Worm (Caenorhabditis elegans) whole organism, mixed stage, embryonic: ENCODE results near the gene C49A9.1.

Source experiments
- ceh-83 ChIP-seq: fragments of 200-800 bp; sonication (Bioruptor generic); optimal IDR thresholded peaks from 2 replicates; lab custom pipeline; 2018; ENCODE audit warnings: mild to moderate bottlenecking, missing genetic modification characterization, missing compliant biosample characterization
- elt-1 ChIP-seq: sonication (generic microtip); optimal IDR thresholded peaks from 2 replicates; lab custom pipeline; 2017; ENCODE audit warnings: missing genetic modification characterization, mild to moderate bottlenecking, missing compliant biosample characterization, antibody characterized with exemption, moderate library complexity, borderline replicate concordance; ENCODE audit not compliant: insufficient read depth
- elt-3 ChIP-seq: fragments of 150-350 bp; optimal IDR thresholded peaks from 2 replicates; lab custom pipeline; 2014; ENCODE audit warnings: missing biosample characterization, missing genetic modification characterization
- hlh-1 ChIP-seq: fragments of 150-350 bp; optimal IDR thresholded peaks from 2 replicates; lab custom pipeline; 2014; ENCODE audit warnings: missing biosample characterization, missing genetic modification reagents, missing genetic modification characterization
- lin-13 ChIP-seq: fragments of 150-350 bp; optimal IDR thresholded peaks from 2 replicates; lab custom pipeline; 2014; ENCODE audit warnings: missing biosample characterization, missing genetic modification characterization
- lsy-2 ChIP-seq: fragments of 150-350 bp; optimal IDR thresholded peaks from 2 replicates; lab custom pipeline; 2014; ENCODE audit warnings: missing biosample characterization, missing genetic modification characterization
- mep-1 ChIP-seq: fragments of 150-350 bp; optimal IDR thresholded peaks from 2 replicates; lab custom pipeline; 2017; ENCODE audit warnings: missing biosample characterization, missing genetic modification reagents, missing genetic modification characterization, inconsistent platforms
- nhr-12 ChIP-seq: fragments of 150-350 bp; optimal IDR thresholded peaks from 2 replicates; lab custom pipeline; 2014; ENCODE audit warnings: missing biosample characterization, missing genetic modification characterization
- nhr-28 ChIP-seq: fragments of 150-350 bp; optimal IDR thresholded peaks from 2 replicates; lab custom pipeline; 2014; ENCODE audit warnings: missing biosample characterization, missing genetic modification characterization
- sem-2 ChIP-seq: fragments of 200-800 bp; sonication (Bioruptor generic); optimal IDR thresholded peaks from 2 replicates; lab custom pipeline; 2018; ENCODE audit warnings: mild to moderate bottlenecking, missing genetic modification characterization, missing compliant biosample characterization
- sptf-1 ChIP-seq: sonication (generic microtip); optimal IDR thresholded peaks from 2 replicates; lab custom pipeline; 2017; ENCODE audit warnings: mild to moderate bottlenecking, missing genetic modification characterization, moderate library complexity, missing compliant biosample characterization
- unc-120 ChIP-seq: sonication (generic microtip); optimal IDR thresholded peaks from 2 replicates; lab custom pipeline; 2017; ENCODE audit warnings: missing genetic modification characterization, missing compliant biosample characterization; ENCODE audit not compliant: poor library complexity, severe bottlenecking
- unc-39 ChIP-seq: fragments of 150-350 bp; optimal IDR thresholded peaks from 2 replicates; lab custom pipeline; 2014; ENCODE audit warnings: missing biosample characterization, missing genetic modification characterization
- ztf-11 ChIP-seq: fragments of 150-350 bp; optimal IDR thresholded peaks from 2 replicates; lab custom pipeline; 2014; ENCODE audit warnings: missing biosample characterization, missing genetic modification characterization

ce11 chrIV:6263244-6263643 is 35.3 kb downstream of the C49A9.1 start, which contains the start of gene srv-28:
- no peak for TF ChIP-seq lin-13
- TF ChIP-seq ceh-83 (GFP tag; lab: Kevin White, UChicago): no peak
- no peak for TF ChIP-seq elt-3
- TF ChIP-seq unc-39 (tag; lab: Kevin White, UChicago): no peak
- no peak for TF ChIP-seq unc-120 (tag; lab: Kevin White, UChicago)
- TF ChIP-seq ztf-11 (tag; lab: Kevin White, UChicago): no peak
- no peak for TF ChIP-seq elt-1 (tag; lab: Kevin White, UChicago)
- TF ChIP-seq mep-1 (tag; lab: Kevin White, UChicago): no peak
- TF ChIP-seq sem-2 (GFP tag; lab: Kevin White, UChicago): no peak
- TF ChIP-seq nhr-12 (tag; lab: Kevin White, UChicago): no peak
- no peak for TF ChIP-seq lsy-2 (tag; lab: Kevin White, UChicago)
- TF ChIP-seq nhr-28 (tag; lab: Kevin White, UChicago): no peak
- no peak for TF ChIP-seq sptf-1
- TF ChIP-seq hlh-1 (tag; lab: Kevin White, UChicago): no peak
